ENCODE assay signal across 3 fruit fly cellular contexts in genomic region chr3R:14426524-14426923, dm6.
A peak's percentile ranks its signal among the peaks of the same experiment; 100 is the strongest.
TF ChIP-seq lines count a peak whose summit lies in the region.

No protein-coding gene starts in this region.

- no peak for TF ChIP-seq CTCF in whole organism, embryonic (GFP tag; optimal IDR thresholded peaks at IDR 0.05; lab: Kevin White, UChicago)

TF ChIP-seq in whole organism, embryonic, 481 proteins besides CTCF, POLR2A, EP300 and RAD21 (continues in another document):
- TF ChIP-seq Drgx (GFP tag; IDR thresholded peaks at IDR 0.05; lab: Robert Waterston, UW) (peak; percentile 42), Chrac-16 (GFP tag; optimal IDR thresholded peaks at IDR 0.05; lab: Kevin White, UChicago) (no peak), bsh (GFP tag; optimal IDR thresholded peaks at IDR 0.05; lab: Kevin White, UChicago) (no peak), HLH3B (GFP tag; IDR thresholded peaks at IDR 0.05; lab: Robert Waterston, UW) (no peak), peb (GFP tag; IDR thresholded peaks at IDR 0.05; lab: Robert Waterston, UW) (no peak), ac (GFP tag; optimal IDR thresholded peaks at IDR 0.05; lab: Kevin White, UChicago) (no peak), CG2120 (GFP tag; optimal IDR thresholded peaks at IDR 0.05; lab: Kevin White, UChicago) (no peak), dimm (GFP tag; IDR thresholded peaks at IDR 0.05; lab: Robert Waterston, UW) (no peak), CG10565 (GFP tag; optimal IDR thresholded peaks at IDR 0.05; lab: Kevin White, UChicago) (no peak), ci (GFP tag; IDR thresholded peaks at IDR 0.05; lab: Robert Waterston, UW) (no peak), CG14441 (GFP tag; IDR thresholded peaks at IDR 0.05; lab: Robert Waterston, UW) (peak; percentile 35; the same call in 1 of the 2 replicates), CG2116 (GFP tag; optimal IDR thresholded peaks at IDR 0.05; lab: Kevin White, UChicago) (no peak), zfh1 (GFP tag; IDR thresholded peaks at IDR 0.05; lab: Robert Waterston, UW) (0 out of 3 replicates have a peak, but pooled peaks have one; percentile 47), CG15269 (tag; optimal IDR thresholded peaks at IDR 0.05; lab: Kevin White, UChicago) (no peak), Dek (tag; optimal IDR thresholded peaks at IDR 0.05; lab: Kevin White, UChicago) (no peak), hkb (optimal IDR thresholded peaks at IDR 0.05; lab: Kevin White, UChicago) (no peak), hkb (GFP tag; IDR thresholded peaks at IDR 0.05; lab: Robert Waterston, UW) (peak; percentile 19; the same call in 1 of the 2 replicates), inv (GFP tag; IDR thresholded peaks at IDR 0.05; lab: Robert Waterston, UW; ENCODE audit: partially characterized antibody) (no peak), slp2 (GFP tag; optimal IDR thresholded peaks at IDR 0.05; lab: Kevin White, UChicago) (no peak), CG7372 (GFP tag; IDR thresholded peaks at IDR 0.05; lab: Robert Waterston, UW) (peak; percentile 49), lmd (GFP tag; IDR thresholded peaks at IDR 0.05; lab: Robert Waterston, UW) (0 out of 2 replicates have a peak, but pooled peaks have one; percentile 16), sna (GFP tag; IDR thresholded peaks at IDR 0.05; lab: Robert Waterston, UW; ENCODE audit: partially characterized antibody) (no peak), jigr1 (GFP tag; IDR thresholded peaks at IDR 0.05; lab: Robert Waterston, UW) (peak; percentile 21; the same call in 1 of the 3 replicates), dmrt99B (tag; optimal IDR thresholded peaks at IDR 0.05; lab: Kevin White, UChicago) (peak; percentile 10), CG11456 (GFP tag; IDR thresholded peaks at IDR 0.05; lab: Robert Waterston, UW) (no peak), Six4 (GFP tag; optimal IDR thresholded peaks at IDR 0.05; lab: Kevin White, UChicago) (no peak), ssp (GFP tag; IDR thresholded peaks at IDR 0.05; lab: Robert Waterston, UW) (no peak), CG4424 (GFP tag; optimal IDR thresholded peaks at IDR 0.05; lab: Kevin White, UChicago) (no peak), CG34376 (GFP tag; optimal IDR thresholded peaks at IDR 0.05; lab: Kevin White, UChicago) (no peak), al (GFP tag; IDR thresholded peaks at IDR 0.05; lab: Robert Waterston, UW) (no peak), C15 (GFP tag; IDR thresholded peaks at IDR 0.05; lab: Robert Waterston, UW) (no peak)

TF ChIP-seq in whole organism, prepupa, 60 proteins besides CTCF, POLR2A, EP300 and RAD21:
- TF ChIP-seq CG6276 (GFP tag; optimal IDR thresholded peaks at IDR 0.05; lab: Kevin White, UChicago) (peak; percentile 59), ss (GFP tag; optimal IDR thresholded peaks at IDR 0.05; lab: Kevin White, UChicago) (peak in 1 of 2 experiments; percentile 50), CG3919 (GFP tag; optimal IDR thresholded peaks at IDR 0.05; lab: Kevin White, UChicago) (peak; percentile 5), CG11294 (GFP tag; IDR thresholded peaks at IDR 0.05; lab: Robert Waterston, UW) (no peak), Sox14 (GFP tag; optimal IDR thresholded peaks at IDR 0.05; lab: Kevin White, UChicago) (no peak), CG15336 (GFP tag; IDR thresholded peaks at IDR 0.05; lab: Robert Waterston, UW) (peak; percentile 59), CG8119 (GFP tag; IDR thresholded peaks at IDR 0.05; lab: Robert Waterston, UW) (peak; percentile 69; the same call in 2 of the 3 replicates), spab (GFP tag; optimal IDR thresholded peaks at IDR 0.05; lab: Kevin White, UChicago) (no peak), CG16779 (tag; optimal IDR thresholded peaks at IDR 0.05; lab: Kevin White, UChicago) (no peak), Hr39 (GFP tag; optimal IDR thresholded peaks at IDR 0.05; lab: Kevin White, UChicago) (no peak), cyc (GFP tag; optimal IDR thresholded peaks at IDR 0.05; lab: Kevin White, UChicago) (no peak), CG7368 (GFP tag; optimal IDR thresholded peaks at IDR 0.05; lab: Kevin White, UChicago) (peak; percentile 15), CG32006 (GFP tag; optimal IDR thresholded peaks at IDR 0.05; lab: Kevin White, UChicago) (peak; percentile 32), Ets21C (GFP tag; optimal IDR thresholded peaks at IDR 0.05; lab: Kevin White, UChicago) (no peak), CG3032 (tag; optimal IDR thresholded peaks at IDR 0.05; lab: Kevin White, UChicago) (no peak), eg (GFP tag; IDR thresholded peaks at IDR 0.05; lab: Robert Waterston, UW) (peak; percentile 74), Lpt (GFP tag; optimal IDR thresholded peaks at IDR 0.05; lab: Kevin White, UChicago) (peak; percentile 20)

TF ChIP-seq in whole organism, pupa, 21 proteins besides CTCF, POLR2A, EP300 and RAD21:
- TF ChIP-seq CG8301 (tag; optimal IDR thresholded peaks at IDR 0.05; lab: Kevin White, UChicago) (peak; percentile 24), fd96Ca (GFP tag; IDR thresholded peaks at IDR 0.05; lab: Robert Waterston, UW) (peak; percentile 67; the same call in 2 of the 3 replicates), Ets98B (GFP tag; IDR thresholded peaks at IDR 0.05; lab: Robert Waterston, UW) (peak; percentile 75), CG32121 (GFP tag; IDR thresholded peaks at IDR 0.05; lab: Robert Waterston, UW) (peak; percentile 72), CG9948 (tag; optimal IDR thresholded peaks at IDR 0.05; lab: Kevin White, UChicago) (no peak), D1 (tag; optimal IDR thresholded peaks at IDR 0.05; lab: Kevin White, UChicago) (no peak), CG4496 (GFP tag; IDR thresholded peaks at IDR 0.05; lab: Robert Waterston, UW) (peak; percentile 85)
TF ChIP-seq in whole organism, pupa: peak in this region for 5.

Comparison
In these comparisons a context has a peak if more than half of its experiments do, and no peak if none do; other contexts are left out.
1. Of the 7 proteins assayed by ChIP-seq in both whole organism, embryonic and whole organism, prepupa: peak only in whole organism, embryonic: none; only in whole organism, prepupa: Lpt; in both: none; in neither: 6.